Worm (Caenorhabditis elegans) whole organism, mixed stage, embryonic: ENCODE measurements around the gene F37B12.3.
A peak's percentile ranks its signal among the peaks of the same experiment; 100 is the strongest.

Source experiments
- M03D4.4 ChIP-seq: sonication (generic microtip); optimal IDR thresholded peaks from 2 replicates; lab custom pipeline; 2017; ENCODE audit warnings: mild to moderate bottlenecking, missing genetic modification characterization, missing compliant biosample characterization
- bed-3 ChIP-seq: fragments of 200-800 bp; sonication (Bioruptor generic); optimal IDR thresholded peaks from 3 replicates; lab custom pipeline; 2018; ENCODE audit warnings: mild to moderate bottlenecking, missing genetic modification characterization, moderate library complexity, missing compliant biosample characterization
- blmp-1 ChIP-seq: fragments of 150-350 bp; optimal IDR thresholded peaks from 2 replicates; lab custom pipeline; 2014; ENCODE audit warnings: missing biosample characterization, missing genetic modification characterization
- ceh-39 ChIP-seq: fragments of 150-350 bp; optimal IDR thresholded peaks from 2 replicates; lab custom pipeline; 2014; ENCODE audit warnings: missing biosample characterization, missing genetic modification characterization
- ceh-43 ChIP-seq: fragments of 200-800 bp; sonication (Bioruptor generic); optimal IDR thresholded peaks from 2 replicates; lab custom pipeline; 2018; ENCODE audit warnings: mild to moderate bottlenecking, missing genetic modification characterization, moderate library complexity, missing compliant biosample characterization
- ceh-83 ChIP-seq: fragments of 200-800 bp; sonication (Bioruptor generic); optimal IDR thresholded peaks from 2 replicates; lab custom pipeline; 2018; ENCODE audit warnings: mild to moderate bottlenecking, missing genetic modification characterization, missing compliant biosample characterization
- ces-1 ChIP-seq: fragments of 150-350 bp; optimal IDR thresholded peaks from 2 replicates; lab custom pipeline; 2014; ENCODE audit warnings: missing biosample characterization, missing genetic modification reagents, missing genetic modification characterization
- cnd-1 ChIP-seq: fragments of 200-800 bp; sonication (Bioruptor generic); optimal IDR thresholded peaks from 2 replicates; lab custom pipeline; 2018; ENCODE audit warnings: mild to moderate bottlenecking, missing genetic modification characterization, missing compliant biosample characterization
- drap-1 ChIP-seq: fragments of 200-800 bp; sonication (Bioruptor generic); optimal IDR thresholded peaks from 3 replicates; lab custom pipeline; 2018; ENCODE audit warnings: mild to moderate bottlenecking, missing genetic modification characterization, missing compliant biosample characterization
- elt-1 ChIP-seq: sonication (generic microtip); optimal IDR thresholded peaks from 2 replicates; lab custom pipeline; 2017; ENCODE audit warnings: missing genetic modification characterization, mild to moderate bottlenecking, missing compliant biosample characterization, antibody characterized with exemption, moderate library complexity, borderline replicate concordance; ENCODE audit not compliant: insufficient read depth
- elt-3 ChIP-seq: fragments of 150-350 bp; optimal IDR thresholded peaks from 2 replicates; lab custom pipeline; 2014; ENCODE audit warnings: missing biosample characterization, missing genetic modification characterization
- flh-1 ChIP-seq: fragments of 200-800 bp; sonication (Bioruptor generic); optimal IDR thresholded peaks from 2 replicates; lab custom pipeline; 2018; ENCODE audit warnings: mild to moderate bottlenecking, missing genetic modification characterization, moderate library complexity, missing compliant biosample characterization
- ham-2 ChIP-seq: fragments of 200-800 bp; sonication (Bioruptor generic); optimal IDR thresholded peaks from 2 replicates; lab custom pipeline; 2018; ENCODE audit warnings: mild to moderate bottlenecking, missing genetic modification characterization, missing compliant biosample characterization
- hlh-1 ChIP-seq: fragments of 150-350 bp; optimal IDR thresholded peaks from 2 replicates; lab custom pipeline; 2014; ENCODE audit warnings: missing biosample characterization, missing genetic modification reagents, missing genetic modification characterization
- lin-13 ChIP-seq: fragments of 150-350 bp; optimal IDR thresholded peaks from 2 replicates; lab custom pipeline; 2014; ENCODE audit warnings: missing biosample characterization, missing genetic modification characterization
- lin-32 ChIP-seq: fragments of 200-800 bp; sonication (Bioruptor generic); optimal IDR thresholded peaks from 2 replicates; lab custom pipeline; 2018; ENCODE audit warnings: mild to moderate bottlenecking, missing genetic modification characterization, missing compliant biosample characterization
- lsy-2 ChIP-seq: fragments of 150-350 bp; optimal IDR thresholded peaks from 2 replicates; lab custom pipeline; 2014; ENCODE audit warnings: missing biosample characterization, missing genetic modification characterization
- mab-5 ChIP-seq: fragments of 150-350 bp; optimal IDR thresholded peaks from 2 replicates; lab custom pipeline; 2014; ENCODE audit warnings: missing biosample characterization, missing genetic modification characterization
- mep-1 ChIP-seq: fragments of 150-350 bp; optimal IDR thresholded peaks from 2 replicates; lab custom pipeline; 2017; ENCODE audit warnings: missing biosample characterization, missing genetic modification reagents, missing genetic modification characterization, inconsistent platforms
- mls-2 ChIP-seq: sonication (generic microtip); optimal IDR thresholded peaks from 2 replicates; lab custom pipeline; 2016; ENCODE audit warnings: mild to moderate bottlenecking, missing genetic modification characterization, moderate library complexity, missing compliant biosample characterization
- nhr-12 ChIP-seq: fragments of 150-350 bp; optimal IDR thresholded peaks from 2 replicates; lab custom pipeline; 2014; ENCODE audit warnings: missing biosample characterization, missing genetic modification characterization
- nhr-2 ChIP-seq: fragments of 150-350 bp; optimal IDR thresholded peaks from 2 replicates; lab custom pipeline; 2014; ENCODE audit warnings: missing biosample characterization, missing genetic modification characterization
- nhr-237 ChIP-seq: fragments of 150-350 bp; optimal IDR thresholded peaks from 2 replicates; lab custom pipeline; 2014; ENCODE audit warnings: missing biosample characterization, missing genetic modification characterization
- nhr-28 ChIP-seq: fragments of 150-350 bp; optimal IDR thresholded peaks from 2 replicates; lab custom pipeline; 2014; ENCODE audit warnings: missing biosample characterization, missing genetic modification characterization
- nhr-76 ChIP-seq: sonication (generic microtip); optimal IDR thresholded peaks from 2 replicates; lab custom pipeline; 2017; ENCODE audit warnings: missing biosample characterization, missing genetic modification characterization
- pha-4 ChIP-seq: fragments of 150-350 bp; optimal IDR thresholded peaks from 2 replicates; lab custom pipeline; 2018; ENCODE audit warnings: missing biosample characterization, missing genetic modification reagents, missing genetic modification characterization
- sem-2 ChIP-seq: fragments of 200-800 bp; sonication (Bioruptor generic); optimal IDR thresholded peaks from 2 replicates; lab custom pipeline; 2018; ENCODE audit warnings: mild to moderate bottlenecking, missing genetic modification characterization, missing compliant biosample characterization
- snpc-4 ChIP-seq: fragments of 150-350 bp; optimal IDR thresholded peaks from 2 replicates; lab custom pipeline; 2014; ENCODE audit warnings: missing biosample characterization, missing genetic modification characterization
- sptf-1 ChIP-seq: sonication (generic microtip); optimal IDR thresholded peaks from 2 replicates; lab custom pipeline; 2017; ENCODE audit warnings: mild to moderate bottlenecking, missing genetic modification characterization, moderate library complexity, missing compliant biosample characterization
- tbx-8 ChIP-seq: fragments of 200-800 bp; sonication (Bioruptor generic); optimal IDR thresholded peaks from 2 replicates; lab custom pipeline; 2018; ENCODE audit warnings: mild to moderate bottlenecking, missing genetic modification characterization, moderate library complexity, missing compliant biosample characterization
- unc-120 ChIP-seq: sonication (generic microtip); optimal IDR thresholded peaks from 2 replicates; lab custom pipeline; 2017; ENCODE audit warnings: missing genetic modification characterization, missing compliant biosample characterization; ENCODE audit not compliant: poor library complexity, severe bottlenecking
- unc-39 ChIP-seq: fragments of 150-350 bp; optimal IDR thresholded peaks from 2 replicates; lab custom pipeline; 2014; ENCODE audit warnings: missing biosample characterization, missing genetic modification characterization
- unc-62 ChIP-seq: fragments of 150-350 bp; optimal IDR thresholded peaks from 2 replicates; lab custom pipeline; 2014; ENCODE audit warnings: missing biosample characterization, missing genetic modification reagents, missing genetic modification characterization
- zip-8 ChIP-seq: fragments of 150-350 bp; optimal IDR thresholded peaks from 2 replicates; lab custom pipeline; 2014; ENCODE audit warnings: missing biosample characterization, missing genetic modification characterization
- ztf-11 ChIP-seq: fragments of 150-350 bp; optimal IDR thresholded peaks from 2 replicates; lab custom pipeline; 2014; ENCODE audit warnings: missing biosample characterization, missing genetic modification characterization

Gene F37B12.3

ce11 chrII:9062261-9062948 is 21.2 kb upstream of the F37B12.3 start:
- TF ChIP-seq nhr-76 (tag; lab: Kevin White, UChicago) (no peak), drap-1 (no peak), mls-2 (tag; lab: Kevin White, UChicago) (no peak), unc-120 (no peak), cnd-1 (tag; lab: Kevin White, UChicago) (no peak), elt-3 (no peak), ztf-11 (tag; lab: Kevin White, UChicago) (no peak), ceh-43 (no peak), nhr-28 (no peak), ces-1 (GFP tag; lab: Kevin White, UChicago) (no peak)

- no peak for TF ChIP-seq flh-1 (GFP tag; lab: Kevin White, UChicago)
- no peak for TF ChIP-seq unc-39 (tag; lab: Kevin White, UChicago)
- TF ChIP-seq M03D4.4 (tag; lab: Kevin White, UChicago), result no peak
- TF ChIP-seq elt-3, result no peak
- no peak for TF ChIP-seq snpc-4
- TF ChIP-seq lsy-2 (tag; lab: Kevin White, UChicago), result peak; percentile 16
- no peak for TF ChIP-seq bed-3
- TF ChIP-seq elt-1 (tag; lab: Kevin White, UChicago), result no peak
- peak; percentile 22 for TF ChIP-seq cnd-1 (tag; lab: Kevin White, UChicago)
- peak; percentile 92 for TF ChIP-seq hlh-1
- peak; percentile 40 for TF ChIP-seq mep-1 (tag; lab: Kevin White, UChicago)
- no peak for TF ChIP-seq ceh-39
- peak; percentile 5 for TF ChIP-seq ham-2 (GFP tag; lab: Kevin White, UChicago)
- TF ChIP-seq pha-4, result peak; percentile 26
- peak; percentile 76 for TF ChIP-seq ces-1 (GFP tag; lab: Kevin White, UChicago)
- TF ChIP-seq nhr-12 (tag; lab: Kevin White, UChicago), result no peak
- no peak for TF ChIP-seq nhr-28
- TF ChIP-seq sem-2 (GFP tag; lab: Kevin White, UChicago), result no peak
- TF ChIP-seq mab-5, result no peak
- peak; percentile 49 for TF ChIP-seq sptf-1
- TF ChIP-seq lin-32 (GFP tag; lab: Kevin White, UChicago), result no peak
- no peak for TF ChIP-seq zip-8
- peak; percentile 31 for TF ChIP-seq ceh-43
- TF ChIP-seq ztf-11 (tag; lab: Kevin White, UChicago), result no peak
- TF ChIP-seq nhr-76 (tag; lab: Kevin White, UChicago), result no peak
- TF ChIP-seq drap-1, result no peak
- peak; percentile 49 for TF ChIP-seq lin-13
- no peak for TF ChIP-seq blmp-1 (tag; lab: Kevin White, UChicago)
- peak; percentile 1 for TF ChIP-seq unc-62
- peak; percentile 22 for TF ChIP-seq nhr-237 (tag; lab: Kevin White, UChicago)
- peak; percentile 66 for TF ChIP-seq nhr-2 (tag; lab: Kevin White, UChicago)
- peak; percentile 53 for TF ChIP-seq mls-2 (tag; lab: Kevin White, UChicago)
- no peak for TF ChIP-seq ceh-83
- no peak for TF ChIP-seq tbx-8 (GFP tag; lab: Kevin White, UChicago)
- TF ChIP-seq unc-120, result no peak
Measured at ce11 chrII:9061557-9062183, 20.5 kb upstream of the F37B12.3 start.

ce11 chrII:9061099-9061498 is 19.9 kb upstream of the F37B12.3 start, which contains the start of gene T24B8.3:
Gene T24B8.3, minus strand, starts transcription at chrII:9061137.
- TF ChIP-seq lin-13 (no peak), lin-32 (GFP tag; lab: Kevin White, UChicago) (no peak), snpc-4 (no peak), ztf-11 (tag; lab: Kevin White, UChicago) (no peak), nhr-237 (tag; lab: Kevin White, UChicago) (no peak), bed-3 (no peak), nhr-12 (tag; lab: Kevin White, UChicago) (no peak), pha-4 (no peak), M03D4.4 (tag; lab: Kevin White, UChicago) (no peak), zip-8 (no peak), nhr-28 (no peak), elt-1 (tag; lab: Kevin White, UChicago) (peak; percentile 3), unc-120 (no peak), mep-1 (tag; lab: Kevin White, UChicago) (no peak), lsy-2 (tag; lab: Kevin White, UChicago) (peak; percentile 13), blmp-1 (tag; lab: Kevin White, UChicago) (no peak)
